Worm (Caenorhabditis elegans): Measurements from ENCODE around the gene elo-3.

Gene elo-3

DNA sequence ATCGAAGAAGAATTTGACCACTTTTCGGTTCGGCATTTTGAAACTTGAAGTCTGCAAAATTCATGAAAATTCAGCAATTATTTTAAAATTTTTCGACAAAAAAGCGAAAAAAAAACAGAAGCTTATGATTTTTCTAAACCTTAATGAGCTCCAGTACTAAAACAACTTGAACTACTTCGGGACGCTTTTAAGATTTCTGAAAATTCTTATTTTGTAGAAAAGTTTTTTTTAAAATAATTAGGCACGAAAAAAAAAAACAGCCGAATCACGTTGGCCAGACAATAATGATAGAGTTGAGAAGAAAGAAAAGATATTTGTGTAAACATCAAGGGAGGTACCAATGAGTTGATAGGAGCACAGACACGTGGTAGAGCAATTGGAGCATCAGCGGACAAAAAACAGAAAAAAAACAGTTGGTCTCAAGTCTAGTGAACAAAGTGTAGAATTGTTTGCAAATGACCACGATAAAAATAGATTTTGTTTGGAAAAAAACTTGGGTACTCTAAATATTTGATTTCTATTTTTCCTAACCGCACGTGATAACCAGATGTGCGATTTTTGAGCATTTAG, 4.8 kb downstream of the elo-3 start, which contains the start of gene gstk-2:
Gene gstk-2 (minus strand): TSS at position 51 of the 570 bp plus-strand sequence.
- TF ChIP-seq snpc-4 (tag; optimal IDR thresholded peaks at IDR 0.05) (no peak), F13H6.1 (tag; optimal IDR thresholded peaks at IDR 0.05) (peak; percentile 65), ztf-4 (tag; optimal IDR thresholded peaks at IDR 0.05) (no peak), sem-4 (tag; optimal IDR thresholded peaks at IDR 0.05) (no peak), gmeb-1 (tag; optimal IDR thresholded peaks at IDR 0.05) (no peak), C34F6.9 (tag; optimal IDR thresholded peaks at IDR 0.05) (peak; percentile 42), sma-3 (GFP tag; optimal IDR thresholded peaks at IDR 0.05) (no peak), blmp-1 (tag; optimal IDR thresholded peaks at IDR 0.05; ENCODE audit: insufficient read depth) (no peak), elt-3 (tag; optimal IDR thresholded peaks at IDR 0.05) (no peak), nhr-12 (tag; optimal IDR thresholded peaks at IDR 0.05) (no peak), alr-1 (tag; optimal IDR thresholded peaks at IDR 0.05) (no peak), lsy-2 (tag; optimal IDR thresholded peaks at IDR 0.05) (peak in 1 of 2 experiments; percentile 9), peb-1 (tag; optimal IDR thresholded peaks at IDR 0.05) (no peak), unc-55 (GFP tag; optimal IDR thresholded peaks at IDR 0.05) (no peak), ztf-11 (tag; optimal IDR thresholded peaks at IDR 0.05) (no peak), nhr-129 (tag; optimal IDR thresholded peaks at IDR 0.05) (peak; percentile 57), sma-9 (GFP tag; optimal IDR thresholded peaks at IDR 0.05) (peak; percentile 62), sma-9 (tag; optimal IDR thresholded peaks at IDR 0.05) (no peak), ztf-1 (GFP tag; conservative IDR thresholded peaks at IDR 0.05) (no peak), lin-11 (tag; optimal IDR thresholded peaks at IDR 0.05) (no peak), mbf-1 (tag; optimal IDR thresholded peaks at IDR 0.05) (no peak), ceh-82 (tag; optimal IDR thresholded peaks at IDR 0.05) (no peak), lin-39 (tag; optimal IDR thresholded peaks at IDR 0.05) (no peak), nhr-25 (tag; optimal IDR thresholded peaks at IDR 0.05) (no peak), nhr-21 (tag; optimal IDR thresholded peaks at IDR 0.05) (no peak), R02D3.7 (tag; optimal IDR thresholded peaks at IDR 0.05) (no peak)

DNA sequence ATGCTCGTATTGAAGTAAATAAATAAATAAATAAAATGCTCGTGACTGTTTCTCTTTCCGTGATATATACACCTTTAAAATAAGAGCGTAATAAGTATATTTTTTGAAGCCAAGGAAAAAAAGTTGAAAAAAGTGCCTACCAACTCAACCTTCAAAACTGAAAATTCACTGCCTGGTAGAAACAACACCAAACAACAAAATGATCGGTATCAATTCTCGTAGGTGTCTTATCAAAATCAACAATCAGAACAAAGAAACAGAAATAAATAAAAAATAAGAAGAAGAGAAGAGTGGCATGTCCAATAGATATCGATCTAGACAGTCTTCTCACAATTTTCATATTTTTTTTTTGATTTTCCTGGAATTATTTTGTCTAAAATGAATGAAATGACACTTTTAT, 6.4 kb downstream of the elo-3 start, which contains the start of gene afmd-1:
Gene afmd-1 (plus strand): TSS at position 316 of the 400 bp plus-strand sequence.
- TF ChIP-seq R02D3.7 (tag; optimal IDR thresholded peaks at IDR 0.05) (no peak), ztf-1 (GFP tag; conservative IDR thresholded peaks at IDR 0.05) (no peak), lsy-2 (tag; optimal IDR thresholded peaks at IDR 0.05) (no peak), nhr-23 (tag; optimal IDR thresholded peaks at IDR 0.05) (no peak), fos-1 (tag; optimal IDR thresholded peaks at IDR 0.05) (no peak), nhr-6 (tag; optimal IDR thresholded peaks at IDR 0.05) (no peak), ama-1 (optimal IDR thresholded peaks at IDR 0.05) (no peak), unc-55 (GFP tag; optimal IDR thresholded peaks at IDR 0.05) (no peak), nhr-12 (tag; optimal IDR thresholded peaks at IDR 0.05) (no peak), blmp-1 (tag; optimal IDR thresholded peaks at IDR 0.05; ENCODE audit: insufficient read depth) (no peak), nhr-237 (tag; optimal IDR thresholded peaks at IDR 0.05) (no peak), elt-3 (tag; optimal IDR thresholded peaks at IDR 0.05) (no peak)

DNA sequence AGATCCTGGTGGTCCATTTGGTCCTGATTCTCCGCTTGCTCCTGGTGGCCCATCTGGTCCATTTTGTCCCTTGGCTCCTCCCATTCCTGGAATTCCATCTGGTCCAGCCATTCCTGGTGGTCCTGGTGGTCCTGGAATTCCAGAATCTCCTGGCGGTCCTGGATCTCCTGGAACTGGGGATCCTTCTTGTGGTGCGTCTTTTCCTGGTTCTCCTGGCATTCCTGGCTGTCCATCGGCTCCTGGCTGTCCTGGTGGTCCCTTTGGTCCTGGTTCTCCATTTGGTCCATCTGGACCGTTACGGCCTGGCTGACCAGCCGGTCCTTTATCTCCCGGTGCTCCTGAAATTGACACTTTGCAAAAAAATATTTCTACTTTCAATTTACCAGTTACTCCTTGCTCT, 8.1 kb downstream of the elo-3 start:
- TF ChIP-seq nhr-25 (tag; optimal IDR thresholded peaks at IDR 0.05) (no peak), fos-1 (tag; optimal IDR thresholded peaks at IDR 0.05) (no peak), nhr-23 (tag; optimal IDR thresholded peaks at IDR 0.05) (no peak), unc-39 (tag; optimal IDR thresholded peaks at IDR 0.05) (no peak), F13H6.1 (tag; optimal IDR thresholded peaks at IDR 0.05) (no peak), sma-3 (GFP tag; optimal IDR thresholded peaks at IDR 0.05) (no peak), ceh-16 (tag; optimal IDR thresholded peaks at IDR 0.05) (no peak), nhr-77 (tag; optimal IDR thresholded peaks at IDR 0.05) (no peak), R02D3.7 (tag; optimal IDR thresholded peaks at IDR 0.05) (no peak), unc-62 (GFP tag; optimal IDR thresholded peaks at IDR 0.05) (no peak)

DNA sequence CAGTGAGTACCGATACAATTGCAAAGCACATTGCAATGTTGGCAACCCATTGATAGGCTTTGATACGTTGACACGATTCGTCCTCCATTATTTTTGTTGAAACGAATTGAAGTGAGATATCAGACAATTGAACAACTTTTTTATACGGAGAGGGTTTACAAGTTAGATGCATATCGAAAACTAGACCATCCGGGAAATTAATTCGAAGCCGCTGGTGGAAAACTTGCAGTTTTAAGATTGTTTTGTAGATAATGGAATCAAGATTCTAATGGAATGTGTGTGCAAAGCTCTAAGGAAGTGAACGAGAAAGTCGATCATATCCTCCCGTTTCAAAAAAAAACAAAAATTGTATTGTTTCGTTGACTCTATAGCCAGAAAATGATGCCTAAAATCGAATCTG, 9.0 kb downstream of the elo-3 start, which contains the start of gene col-114:
Gene col-114 (minus strand): TSS at position 101 of the 400 bp plus-strand sequence.
- TF ChIP-seq peb-1 (tag; optimal IDR thresholded peaks at IDR 0.05) (no peak), skn-1 (tag; optimal IDR thresholded peaks at IDR 0.05) (no peak), nhr-11 (tag; optimal IDR thresholded peaks at IDR 0.05) (no peak), nhr-129 (tag; optimal IDR thresholded peaks at IDR 0.05) (no peak)
